Worm (Caenorhabditis elegans): ENCODE data around the gene F42G2.2.
A peak's percentile ranks its signal among the peaks of the same experiment; 100 is the strongest.

Gene F42G2.2

ce11 chrII:2421905-2422304 lies at the start of gene F42G2.2:
F42G2.2 (plus strand) TSS chrII:2422205.
- TF ChIP-seq B0261.1 (tag; optimal IDR thresholded peaks at IDR 0.05) = no peak
- no peak for TF ChIP-seq atf-7 (tag; optimal IDR thresholded peaks at IDR 0.05)
- TF ChIP-seq bed-2 (GFP tag; IDR thresholded peaks at IDR 0.05) = no peak
- TF ChIP-seq F57A8.1 (GFP tag; optimal IDR thresholded peaks at IDR 0.05) = no peak
- no peak for TF ChIP-seq bed-1 (GFP tag; IDR thresholded peaks at IDR 0.05)
- no peak for TF ChIP-seq Y53F4B.3 (GFP tag; IDR thresholded peaks at IDR 0.05)
- TF ChIP-seq nfyb-1 (GFP tag; IDR thresholded peaks at IDR 0.05) = no peak
- TF ChIP-seq F55B11.4 (tag; optimal IDR thresholded peaks at IDR 0.05; ENCODE audit: borderline replicate concordance, insufficient read depth) = no peak

ce11 chrII:2374973-2375372 lies 47.0 kb upstream of the F42G2.2 start, which contains the start of gene F16G10.2:
F16G10.2 (plus strand) TSS chrII:2375273.
- no peak for TF ChIP-seq ztf-18 (tag; optimal IDR thresholded peaks at IDR 0.05)
- no peak for TF ChIP-seq F33H1.4 (GFP tag; IDR thresholded peaks at IDR 0.05)
- TF ChIP-seq F10E7.11 (tag; optimal IDR thresholded peaks at IDR 0.05) = no peak
- no peak for TF ChIP-seq nhr-179 (tag; optimal IDR thresholded peaks at IDR 0.05)
- TF ChIP-seq Y67H2A.10 (GFP tag; conservative IDR thresholded peaks at IDR 0.05) = no peak
- TF ChIP-seq hmg-20 (GFP tag; IDR thresholded peaks at IDR 0.05) = no peak
- no peak for TF ChIP-seq gei-17 (GFP tag; optimal IDR thresholded peaks at IDR 0.05)
- no peak for TF ChIP-seq lsl-1 (GFP tag; optimal IDR thresholded peaks at IDR 0.05)
- TF ChIP-seq rcor-1 (GFP tag; IDR thresholded peaks at IDR 0.05) = no peak

ce11 chrII:2377751-2378150 lies 44.3 kb upstream of the F42G2.2 start, which contains the start of gene F16G10.6:
F16G10.6 (minus strand) TSS chrII:2377851.
- TF ChIP-seq F37B4.10 (GFP tag; IDR thresholded peaks at IDR 0.05) (no peak), hlh-26 (GFP tag; conservative IDR thresholded peaks at IDR 0.05) (no peak), lsy-27 (tag; optimal IDR thresholded peaks at IDR 0.05; ENCODE audit: borderline replicate concordance, insufficient read depth) (no peak), hsf-1 (GFP tag; IDR thresholded peaks at IDR 0.05) (no peak), dpl-1 (GFP tag; optimal IDR thresholded peaks at IDR 0.05) (no peak), Y79H2A.3 (GFP tag; conservative IDR thresholded peaks at IDR 0.05) (no peak), ztf-6 (GFP tag; IDR thresholded peaks at IDR 0.05) (no peak), F22D6.2 (tag; optimal IDR thresholded peaks at IDR 0.05) (no peak), ccch-3 (GFP tag; optimal IDR thresholded peaks at IDR 0.05) (no peak), die-1 (tag; optimal IDR thresholded peaks at IDR 0.05) (no peak), snpc-3.4 (tag; optimal IDR thresholded peaks at IDR 0.05) (no peak), dox-1 (GFP tag; IDR thresholded peaks at IDR 0.05) (no peak), hmg-1.2 (GFP tag; IDR thresholded peaks at IDR 0.05) (no peak), dpff-1 (tag; optimal IDR thresholded peaks at IDR 0.05) (no peak)

DNA sequence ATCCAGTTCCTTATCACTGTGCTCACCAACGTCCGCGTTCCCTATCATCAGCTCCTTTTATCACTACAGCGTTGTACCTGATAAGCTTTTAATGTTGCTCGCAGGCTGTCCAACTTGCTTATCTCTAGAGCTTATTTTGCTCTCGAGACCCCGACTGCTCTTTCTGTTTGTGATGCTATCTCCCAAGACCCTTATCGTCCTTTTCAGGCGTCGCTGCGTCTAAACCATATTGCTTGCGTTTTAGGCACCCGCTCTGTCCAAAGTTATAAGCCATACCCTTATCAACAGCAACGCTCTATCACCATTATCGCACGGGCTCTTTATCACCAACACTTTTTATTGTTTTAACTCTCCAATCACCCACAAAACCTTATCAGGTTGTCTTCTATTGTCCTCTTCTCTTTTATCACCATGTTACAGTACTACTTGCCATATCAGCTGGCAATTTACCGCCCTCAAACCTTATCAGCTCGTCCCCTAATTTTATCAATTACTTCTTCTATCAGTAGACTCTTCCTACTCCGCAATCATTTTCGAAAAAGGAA lies 43.5 kb upstream of the F42G2.2 start:
- TF ChIP-seq ceh-91 (GFP tag; IDR thresholded peaks at IDR 0.05) = no peak
- no peak for TF ChIP-seq F37B4.10 (GFP tag; IDR thresholded peaks at IDR 0.05)
- TF ChIP-seq cebp-2 (GFP tag; IDR thresholded peaks at IDR 0.05) = no peak
- no peak for TF ChIP-seq D2030.7 (GFP tag; IDR thresholded peaks at IDR 0.05)
- no peak for TF ChIP-seq madf-6 (GFP tag; IDR thresholded peaks at IDR 0.05)
- no peak for TF ChIP-seq F57A8.1 (GFP tag; optimal IDR thresholded peaks at IDR 0.05)
- peak; percentile 99 for TF ChIP-seq atf-7 (tag; optimal IDR thresholded peaks at IDR 0.05)
- no peak for TF ChIP-seq snpc-3.4 (tag; optimal IDR thresholded peaks at IDR 0.05)
- no peak for TF ChIP-seq nhr-179 (tag; optimal IDR thresholded peaks at IDR 0.05)
- TF ChIP-seq B0261.1 (tag; optimal IDR thresholded peaks at IDR 0.05) = no peak
- TF ChIP-seq F55B11.4 (tag; optimal IDR thresholded peaks at IDR 0.05; ENCODE audit: borderline replicate concordance, insufficient read depth) = no peak
- TF ChIP-seq lin-35 (GFP tag; optimal IDR thresholded peaks at IDR 0.05) = no peak
- no peak for TF ChIP-seq akir-1 (GFP tag; optimal IDR thresholded peaks at IDR 0.05)
- no peak for TF ChIP-seq sdz-38 (tag; optimal IDR thresholded peaks at IDR 0.05)
- no peak for TF ChIP-seq rec-8 (tag; optimal IDR thresholded peaks at IDR 0.05)
- 0 out of 2 replicates have a peak, but pooled peaks have one; percentile 20 for TF ChIP-seq K11D2.4 (GFP tag; IDR thresholded peaks at IDR 0.05)
- TF ChIP-seq K12H6.12 (tag; optimal IDR thresholded peaks at IDR 0.05) = no peak
- peak; percentile 41 for TF ChIP-seq madf-10 (tag; optimal IDR thresholded peaks at IDR 0.05)
- no peak for TF ChIP-seq nfya-1 (tag; optimal IDR thresholded peaks at IDR 0.05; ENCODE audit: borderline replicate concordance, insufficient read depth)
